Worm (Caenorhabditis elegans) whole organism, L4 larva: ENCODE data around the gene ZC116.1.

ENCODE experiments used
- D1046.2 ChIP-seq: fragments of 200-800 bp; sonication (Bioruptor generic); IDR thresholded peaks from 2 replicates; pipeline ENCODE4 v1.3.6; 2022; ENCODE audit warnings: missing genetic modification characterization, missing compliant biosample characterization
- F26F4.8 ChIP-seq: fragments of 200-800 bp; sonication (Bioruptor generic); conservative IDR thresholded peaks from 2 replicates; pipeline ENCODE4 v1.3.6; 2022; ENCODE audit warnings: missing genetic modification characterization, missing compliant biosample characterization
- F44E2.7 ChIP-seq: fragments of 200-800 bp; sonication (Bioruptor generic); IDR thresholded peaks from 2 replicates; pipeline ENCODE4 v2.1.2; 2022; ENCODE audit warnings: missing genetic modification characterization, missing compliant biosample characterization
- R02D3.7 ChIP-seq: fragments of 150-350 bp; sonication (generic microtip); optimal IDR thresholded peaks from 3 replicates; lab custom pipeline; 2014; ENCODE audit warnings: missing biosample characterization, missing genetic modification characterization
- T20F7.1 ChIP-seq: fragments of 200-800 bp; sonication (Bioruptor generic); optimal IDR thresholded peaks from 2 replicates; lab custom pipeline; 2018; ENCODE audit warnings: mild to moderate bottlenecking, missing genetic modification characterization, missing compliant biosample characterization
- T26A8.4 ChIP-seq: fragments of 200-800 bp; sonication (Bioruptor generic); IDR thresholded peaks from 2 replicates; pipeline ENCODE4 v1.3.6; 2022; ENCODE audit warnings: missing genetic modification characterization, missing compliant biosample characterization
- Y105C5A.15 ChIP-seq: fragments of 200-800 bp; sonication (Bioruptor generic); IDR thresholded peaks from 2 replicates; pipeline ENCODE4 v1.3.6; 2022; ENCODE audit warnings: missing genetic modification characterization, missing compliant biosample characterization
- aly-2 ChIP-seq: sonication (generic microtip); optimal IDR thresholded peaks from 2 replicates; lab custom pipeline; 2018; ENCODE audit warnings: missing biosample characterization, missing genetic modification characterization
- attf-4 ChIP-seq: sonication (generic microtip); optimal IDR thresholded peaks from 3 replicates; lab custom pipeline; 2017; ENCODE audit warnings: missing biosample characterization, missing genetic modification characterization
- ceh-28 ChIP-seq: fragments of 150-350 bp; optimal IDR thresholded peaks from 2 replicates; lab custom pipeline; 2014; ENCODE audit warnings: missing biosample characterization, missing genetic modification reagents, missing genetic modification characterization
- ctbp-1 ChIP-seq: fragments of 200-800 bp; sonication (Bioruptor generic); IDR thresholded peaks from 2 replicates; pipeline ENCODE4 v1.3.6; 2022; ENCODE audit warnings: missing genetic modification reagents, missing genetic modification characterization, missing compliant biosample characterization
- daf-16 ChIP-seq, 3 experiments: sonication (generic microtip); optimal IDR thresholded peaks; 2 replicates each; lab custom pipeline; 2016 to 2017; ENCODE audit warnings: missing genetic modification characterization in 3 of 3, missing genetic modification reagents in 3 of 3, mild to moderate bottlenecking in 2 of 3, missing compliant biosample characterization in 2 of 3, missing biosample characterization in 1 of 3, moderate library complexity in 1 of 3
- dmd-8 ChIP-seq: fragments of 200-800 bp; sonication (Bioruptor generic); IDR thresholded peaks from 2 replicates; pipeline ENCODE4 v1.3.6; 2022; ENCODE audit warnings: missing genetic modification characterization, missing compliant biosample characterization
- dpl-1 ChIP-seq: fragments of 150-350 bp; optimal IDR thresholded peaks from 2 replicates; lab custom pipeline; 2014; ENCODE audit warnings: missing biosample characterization, missing genetic modification reagents, missing genetic modification characterization
- dve-1 ChIP-seq: sonication (generic microtip); optimal IDR thresholded peaks from 2 replicates; lab custom pipeline; 2017; ENCODE audit warnings: antibody characterized with exemption, mild to moderate bottlenecking, missing genetic modification characterization, missing compliant biosample characterization; ENCODE audit not compliant: insufficient read depth
- egl-27 ChIP-seq: sonication (generic microtip); optimal IDR thresholded peaks from 3 replicates; lab custom pipeline; 2017; ENCODE audit warnings: missing biosample characterization, missing genetic modification reagents, missing genetic modification characterization
- fkh-10 ChIP-seq: fragments of 150-350 bp; optimal IDR thresholded peaks from 2 replicates; lab custom pipeline; 2014; ENCODE audit warnings: missing biosample characterization, missing genetic modification reagents, missing genetic modification characterization
- gei-8 ChIP-seq: fragments of 200-800 bp; sonication (Bioruptor generic); optimal IDR thresholded peaks from 2 replicates; lab custom pipeline; 2018; ENCODE audit warnings: mild to moderate bottlenecking, missing genetic modification characterization, missing compliant biosample characterization
- lin-38 ChIP-seq: fragments of 200-800 bp; sonication (Bioruptor generic); IDR thresholded peaks from 2 replicates; pipeline ENCODE4 v1.3.6; 2022; ENCODE audit warnings: missing genetic modification reagents, missing genetic modification characterization, missing compliant biosample characterization
- lin-39 ChIP-seq: fragments of 150-350 bp; optimal IDR thresholded peaks from 2 replicates; lab custom pipeline; 2014; ENCODE audit warnings: missing biosample characterization, missing genetic modification reagents, missing genetic modification characterization
- nhr-10 ChIP-seq: fragments of 150-350 bp; optimal IDR thresholded peaks from 2 replicates; lab custom pipeline; 2014; ENCODE audit warnings: missing biosample characterization, missing genetic modification characterization
- nhr-111 ChIP-seq: fragments of 200-800 bp; sonication (Bioruptor generic); optimal IDR thresholded peaks from 2 replicates; lab custom pipeline; 2018; ENCODE audit warnings: mild to moderate bottlenecking, missing genetic modification characterization, missing compliant biosample characterization
- nhr-237 ChIP-seq: sonication (generic microtip); optimal IDR thresholded peaks from 2 replicates; lab custom pipeline; 2017; ENCODE audit warnings: missing biosample characterization, missing genetic modification characterization
- nhr-25 ChIP-seq: sonication (generic microtip); optimal IDR thresholded peaks from 2 replicates; lab custom pipeline; 2017; ENCODE audit warnings: missing genetic modification characterization, mild to moderate bottlenecking, missing compliant biosample characterization, antibody characterized with exemption, moderate library complexity, borderline replicate concordance; ENCODE audit not compliant: insufficient read depth
- nhr-76 ChIP-seq: fragments of 150-350 bp; optimal IDR thresholded peaks from 2 replicates; lab custom pipeline; 2014; ENCODE audit warnings: missing biosample characterization, missing genetic modification characterization
- nhr-77 ChIP-seq: fragments of 150-350 bp; optimal IDR thresholded peaks from 2 replicates; lab custom pipeline; 2014; ENCODE audit warnings: missing biosample characterization, missing genetic modification characterization
- php-3 ChIP-seq: fragments of 200-800 bp; sonication (Bioruptor generic); IDR thresholded peaks from 2 replicates; pipeline ENCODE4 v1.3.6; 2022; ENCODE audit warnings: missing genetic modification reagents, missing genetic modification characterization, missing compliant biosample characterization
- pqm-1 ChIP-seq: sonication (generic microtip); optimal IDR thresholded peaks from 2 replicates; lab custom pipeline; 2017; ENCODE audit warnings: missing biosample characterization, missing genetic modification characterization
- rbr-2 ChIP-seq: sonication (generic microtip); optimal IDR thresholded peaks from 2 replicates; lab custom pipeline; 2016; ENCODE audit warnings: missing genotype, missing genetic modification characterization, missing compliant biosample characterization
- saeg-2 ChIP-seq: fragments of 200-800 bp; sonication (Bioruptor generic); IDR thresholded peaks from 2 replicates; pipeline ENCODE4 v1.3.6; 2022; ENCODE audit warnings: missing genetic modification reagents, missing genetic modification characterization, missing compliant biosample characterization
- unc-39 ChIP-seq: sonication (generic microtip); optimal IDR thresholded peaks from 2 replicates; lab custom pipeline; 2017; ENCODE audit warnings: missing biosample characterization, missing genetic modification characterization
- unc-62 ChIP-seq, 3 experiments: fragments of 150-350 bp in 1 of 3; sonication (generic microtip); optimal IDR thresholded peaks in 2 of 3; peaks in 1 of 3; 1 replicate in 1 of 3; 2 replicates in 2 of 3; lab custom pipeline; 2014 to 2017; ENCODE audit warnings: missing biosample characterization in 3 of 3, missing genetic modification characterization in 3 of 3, missing genetic modification reagents in 3 of 3, missing genotype in 1 of 3
- vab-7 ChIP-seq: fragments of 200-800 bp; sonication (Bioruptor generic); IDR thresholded peaks from 2 replicates; pipeline ENCODE4 v1.3.6; 2022; ENCODE audit warnings: missing genetic modification reagents, missing genetic modification characterization, missing compliant biosample characterization
- zfp-2 ChIP-seq: sonication (generic microtip); optimal IDR thresholded peaks from 2 replicates; lab custom pipeline; 2016; ENCODE audit warnings: mild to moderate bottlenecking, missing genetic modification characterization, missing compliant biosample characterization
- zip-11 ChIP-seq: fragments of 200-800 bp; sonication (Bioruptor generic); IDR thresholded peaks from 2 replicates; pipeline ENCODE4 v1.3.6; 2022; ENCODE audit warnings: missing genetic modification characterization, missing compliant biosample characterization
- zip-2 ChIP-seq: fragments of 150-350 bp; optimal IDR thresholded peaks from 2 replicates; lab custom pipeline; 2014; ENCODE audit warnings: missing biosample characterization, missing genetic modification characterization

ZC116.1 gene

ce11 chrV:12560328-12560782 lies 49.3 kb upstream of the ZC116.1 start, which contains the start of gene sel-1 (continued):
- TF ChIP-seq zip-11 (GFP tag; lab: Robert Waterston, UW) (no peak), F44E2.7 (GFP tag; lab: Robert Waterston, UW) (no peak), unc-62 (GFP tag; optimal IDR thresholded peaks at IDR 0.05 in 1 of 2; lab: Kevin White, UChicago) (no peak), unc-62 (tag; optimal IDR thresholded peaks at IDR 0.05; lab: Kevin White, UChicago) (no peak), F26F4.8 (GFP tag; lab: Robert Waterston, UW) (no peak), dmd-8 (GFP tag; lab: Robert Waterston, UW) (no peak), attf-4 (tag; lab: Kevin White, UChicago) (no peak), zfp-2 (tag; lab: Kevin White, UChicago) (no peak), vab-7 (GFP tag; lab: Robert Waterston, UW) (no peak), lin-38 (GFP tag; lab: Robert Waterston, UW) (no peak), T20F7.1 (GFP tag; lab: Kevin White, UChicago) (peak; percentile 95), ctbp-1 (no peak), dve-1 (no peak), fkh-10 (GFP tag; lab: Kevin White, UChicago) (no peak), T26A8.4 (GFP tag; lab: Robert Waterston, UW) (no peak), daf-16 (GFP tag; optimal IDR thresholded peaks at IDR 0.05; lab: Kevin White, UChicago) (no peak), daf-16 (tag; optimal IDR thresholded peaks at IDR 0.05; lab: Kevin White, UChicago) (no peak), pqm-1 (tag; lab: Kevin White, UChicago) (no peak), D1046.2 (GFP tag; lab: Robert Waterston, UW) (no peak), dpl-1 (GFP tag; lab: Kevin White, UChicago) (peak; percentile 8), nhr-10 (tag; lab: Kevin White, UChicago) (no peak), php-3 (no peak), nhr-77 (tag; lab: Kevin White, UChicago) (no peak), egl-27 (tag; lab: Kevin White, UChicago) (no peak), nhr-76 (tag; lab: Kevin White, UChicago) (no peak), nhr-111 (GFP tag; lab: Kevin White, UChicago) (no peak), lin-39 (tag; lab: Kevin White, UChicago) (no peak)
- TF ChIP-seq, all 104 proteins: peak for 8

- TF ChIP-seq T20F7.1 (GFP tag; lab: Kevin White, UChicago) (peak; percentile 19), rbr-2 (tag; lab: Kevin White, UChicago) (no peak), nhr-237 (no peak), F44E2.7 (GFP tag; lab: Robert Waterston, UW) (no peak), R02D3.7 (tag; lab: Kevin White, UChicago) (no peak), Y105C5A.15 (GFP tag; lab: Robert Waterston, UW) (0 out of 2 replicates have a peak, but pooled peaks have one; percentile 8), zip-2 (tag; lab: Kevin White, UChicago) (no peak)
These were observed 46.4 kb upstream of the ZC116.1 start, which contains the start of gene mrps-5 for ce11 chrV:12563187-12563586. Gene mrps-5 (plus strand): TSS chrV:12563487.

- TF ChIP-seq gei-8 (GFP tag; lab: Kevin White, UChicago) = no peak
- no peak for TF ChIP-seq ceh-28 (tag; lab: Kevin White, UChicago)
- TF ChIP-seq unc-39 (tag; lab: Kevin White, UChicago) = no peak
- no peak for TF ChIP-seq nhr-25 (tag; lab: Kevin White, UChicago)
- no peak for TF ChIP-seq saeg-2
- TF ChIP-seq D1046.2 (GFP tag; lab: Robert Waterston, UW) = no peak
- TF ChIP-seq, all 104 proteins: peak for 0
These were observed 44.7 kb upstream of the ZC116.1 start for ce11 chrV:12564902-12565301.

- TF ChIP-seq aly-2 (no peak), unc-62 (GFP tag; optimal IDR thresholded peaks at IDR 0.05 in 1 of 2; lab: Kevin White, UChicago) (peak in 1 of 2 experiments; percentile 97), unc-62 (tag; optimal IDR thresholded peaks at IDR 0.05; lab: Kevin White, UChicago) (no peak), nhr-111 (GFP tag; lab: Kevin White, UChicago) (no peak)
These were observed 42.3 kb upstream of the ZC116.1 start for ce11 chrV:12567312-12567711.
